Fruit fly (Drosophila melanogaster) S2 (cell line): ENCODE results near the gene CG16952.

Source experiments
- CG8478 ChIP-seq: fragments of >200 bp; optimal IDR thresholded peaks from 2 replicates; lab custom pipeline; 2018
- CTCF ChIP-seq, 2 experiments: fragments of >200 bp; optimal IDR thresholded peaks; 2 replicates each; lab custom pipeline; 2018

DNA sequence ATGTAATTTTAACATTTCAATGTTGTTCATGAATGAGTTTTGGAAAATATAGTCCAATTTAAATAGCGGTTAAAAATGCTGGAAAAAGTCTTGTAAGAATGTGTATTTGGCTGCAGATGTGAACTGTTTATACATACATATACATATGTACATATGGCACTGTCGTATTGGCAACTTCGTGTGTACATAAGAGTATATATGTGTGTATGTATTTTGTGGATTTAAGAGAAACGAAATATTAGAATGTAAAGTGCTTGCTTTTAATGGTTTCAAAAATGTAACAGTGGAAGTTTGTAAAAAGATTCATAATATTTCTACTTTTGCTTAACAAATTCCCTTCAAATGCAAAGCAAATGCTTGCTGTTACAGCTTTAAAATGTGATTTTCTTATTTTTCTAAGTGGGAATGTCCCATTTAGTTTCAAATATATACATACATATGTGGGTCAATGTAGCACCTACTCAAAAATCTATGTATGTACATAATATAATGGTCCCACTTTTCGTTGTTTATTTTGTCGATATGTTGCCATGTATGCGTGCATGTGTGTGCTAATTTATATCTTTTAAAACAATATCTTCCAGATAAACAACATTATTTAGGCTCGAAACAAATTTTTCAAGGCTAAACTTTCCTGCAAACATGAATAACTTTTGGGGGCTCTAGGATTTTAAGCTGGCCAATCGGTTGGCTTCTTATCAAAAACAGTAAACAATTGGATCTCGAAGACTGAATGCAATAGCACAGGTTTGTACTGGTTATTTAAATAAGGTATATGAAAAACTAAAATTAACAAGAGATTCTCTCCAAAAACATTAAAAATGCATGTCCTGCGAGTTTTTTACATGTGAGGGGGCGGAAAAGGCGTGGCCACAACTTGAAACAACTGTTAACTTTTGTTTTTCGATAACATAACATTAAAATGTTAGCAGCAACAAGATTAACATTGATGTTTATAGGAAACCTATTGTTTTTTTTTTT lies 1.1 kb downstream of the CG16952 start:
- no peak for TF ChIP-seq CTCF (optimal IDR thresholded peaks at IDR 0.05; lab: Kevin White, UChicago)
- TF ChIP-seq CG8478 (lab: Kevin White, UChicago) = no peak
